Worm (Caenorhabditis elegans) whole organism, midembryonic: ENCODE results near the gene R01B10.3.

Experiments used
- T22C8.4 ChIP-seq: fragments of 200-800 bp; sonication (Bioruptor generic); IDR thresholded peaks from 2 replicates; pipeline ENCODE4 v1.3.6; 2022; ENCODE audit warnings: missing genetic modification characterization, missing compliant biosample characterization
- cog-1 ChIP-seq: sonication (generic microtip); optimal IDR thresholded peaks from 2 replicates; lab custom pipeline; 2016; ENCODE audit warnings: missing genetic modification characterization, missing compliant biosample characterization
- flt-1 ChIP-seq: fragments of 200-800 bp; sonication (Bioruptor generic); IDR thresholded peaks from 2 replicates; pipeline ENCODE4 v1.3.6; 2022; ENCODE audit warnings: missing genetic modification characterization, missing compliant biosample characterization
- klf-2 ChIP-seq: fragments of 200-800 bp; sonication (Bioruptor generic); conservative IDR thresholded peaks from 2 replicates; pipeline ENCODE4 v1.3.6; 2022; ENCODE audit warnings: missing genetic modification reagents, missing genetic modification characterization, missing compliant biosample characterization
- med-1 ChIP-seq: sonication (generic microtip); optimal IDR thresholded peaks from 2 replicates; lab custom pipeline; 2017; ENCODE audit warnings: missing genetic modification characterization, mild to moderate bottlenecking, missing compliant biosample characterization, antibody characterized with exemption, missing genetic modification reagents; ENCODE audit not compliant: insufficient read depth
- ref-1 ChIP-seq: fragments of 200-800 bp; sonication (Bioruptor generic); conservative IDR thresholded peaks from 2 replicates; pipeline ENCODE4 v1.3.6; 2022; ENCODE audit warnings: missing genetic modification reagents, missing genetic modification characterization, missing compliant biosample characterization
- tab-1 ChIP-seq: fragments of 200-800 bp; sonication (Bioruptor generic); IDR thresholded peaks from 2 replicates; pipeline ENCODE4 v1.3.6; 2022; ENCODE audit warnings: missing genetic modification characterization, missing compliant biosample characterization
- ztf-23 ChIP-seq: fragments of 200-800 bp; sonication (Bioruptor generic); IDR thresholded peaks from 2 replicates; pipeline ENCODE4 v1.3.6; 2022; ENCODE audit warnings: missing genetic modification reagents, missing genetic modification characterization, missing compliant biosample characterization
- ztf-29 ChIP-seq: fragments of 200-800 bp; sonication (Bioruptor generic); IDR thresholded peaks from 2 replicates; pipeline ENCODE4 v1.3.6; 2022; ENCODE audit warnings: missing genetic modification reagents, missing genetic modification characterization, missing compliant biosample characterization

R01B10.3 gene

DNA sequence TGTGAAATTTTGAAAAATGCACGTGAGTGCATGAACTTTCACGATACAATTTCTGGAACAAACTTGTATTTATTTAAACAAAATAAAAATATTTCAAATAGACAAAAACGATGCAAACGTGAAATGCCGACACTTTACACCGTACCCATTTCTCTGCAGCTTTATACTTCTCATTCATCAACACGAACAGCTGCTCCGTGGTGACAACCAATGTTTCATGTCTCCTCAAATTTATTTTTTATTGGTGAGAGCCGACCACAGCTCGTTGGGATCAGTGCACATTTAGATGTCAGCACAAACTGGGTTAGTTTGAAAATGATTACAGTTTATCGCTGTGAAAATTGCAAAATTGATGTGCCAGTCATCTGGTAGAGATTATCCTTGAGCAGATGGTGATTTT lies 49.3 kb downstream of the R01B10.3 start:
- TF ChIP-seq T22C8.4 (GFP tag; lab: Robert Waterston, UW) (no peak), ref-1 (GFP tag; lab: Robert Waterston, UW) (no peak), klf-2 (GFP tag; lab: Robert Waterston, UW) (no peak), cog-1 (tag; lab: Kevin White, UChicago) (no peak), flt-1 (GFP tag; lab: Robert Waterston, UW) (no peak), ztf-29 (GFP tag; lab: Robert Waterston, UW) (no peak), med-1 (no peak), ztf-23 (GFP tag; lab: Robert Waterston, UW) (no peak), tab-1 (GFP tag; lab: Robert Waterston, UW) (no peak)
